Worm (Caenorhabditis elegans): Measurements from ENCODE around the gene ddo-1.

- no peak for TF ChIP-seq ceh-91 (GFP tag; IDR thresholded peaks at IDR 0.05)
- no peak for TF ChIP-seq unc-62 (GFP tag; optimal IDR thresholded peaks at IDR 0.05)
- no peak for TF ChIP-seq Y56A3A.18 (GFP tag; IDR thresholded peaks at IDR 0.05)
These were observed 21.8 kb upstream of the ddo-1 start, which contains the start of gene srx-18 for ce11 chrV:17798789-17799188.
